Worm (Caenorhabditis elegans): ENCODE data around the gene Y22D7AL.1.

The Y22D7AL.1 gene

DNA sequence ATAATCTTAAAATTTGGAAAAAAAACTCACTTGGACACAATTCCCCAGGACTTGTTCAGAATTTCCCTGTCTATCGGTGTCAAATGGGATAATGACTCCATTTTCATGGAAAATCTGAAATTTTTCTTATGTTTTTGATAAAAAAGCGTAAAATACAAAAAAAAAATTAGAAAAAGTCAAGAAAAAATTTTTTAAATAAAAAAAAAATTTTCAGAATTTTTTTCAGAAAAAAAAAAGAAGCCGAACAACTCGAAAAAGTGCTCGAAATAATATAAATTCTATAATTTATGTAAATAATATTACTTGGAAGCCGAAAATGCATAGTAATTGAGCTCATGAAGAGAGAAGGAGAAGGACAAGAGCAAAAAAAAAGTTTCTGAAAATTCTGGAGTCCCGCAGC lies 16.2 kb downstream of the Y22D7AL.1 start, which contains the start of gene glb-30:
Gene glb-30, minus strand, starts transcription at position 101 of the 400 bp plus-strand sequence.
- TF ChIP-seq ceh-16 (tag; optimal IDR thresholded peaks at IDR 0.05) (no peak), blmp-1 (tag; optimal IDR thresholded peaks at IDR 0.05; ENCODE audit: insufficient read depth) (no peak), nhr-129 (tag; optimal IDR thresholded peaks at IDR 0.05) (no peak), nhr-77 (tag; optimal IDR thresholded peaks at IDR 0.05) (no peak), nhr-11 (tag; optimal IDR thresholded peaks at IDR 0.05) (no peak), mab-5 (tag; optimal IDR thresholded peaks at IDR 0.05) (no peak), ZK546.5 (tag; optimal IDR thresholded peaks at IDR 0.05) (no peak), lin-39 (tag; optimal IDR thresholded peaks at IDR 0.05) (no peak), ztf-4 (tag; optimal IDR thresholded peaks at IDR 0.05) (no peak), snpc-4 (tag; optimal IDR thresholded peaks at IDR 0.05) (no peak), ztf-11 (tag; optimal IDR thresholded peaks at IDR 0.05) (no peak), lin-11 (tag; optimal IDR thresholded peaks at IDR 0.05) (no peak), unc-62 (GFP tag; optimal IDR thresholded peaks at IDR 0.05) (no peak), nhr-21 (tag; optimal IDR thresholded peaks at IDR 0.05) (no peak), ztf-1 (GFP tag; conservative IDR thresholded peaks at IDR 0.05) (no peak), nhr-12 (tag; optimal IDR thresholded peaks at IDR 0.05) (no peak), aly-2 (tag; optimal IDR thresholded peaks at IDR 0.05) (no peak), peb-1 (tag; optimal IDR thresholded peaks at IDR 0.05) (no peak), sem-4 (tag; optimal IDR thresholded peaks at IDR 0.05) (no peak)

ce11 chrIII:1673320-1673719 lies 21.0 kb downstream of the Y22D7AL.1 start:
- TF ChIP-seq nhr-6 (tag; optimal IDR thresholded peaks at IDR 0.05) = no peak
- no peak for TF ChIP-seq nhr-10 (tag; optimal IDR thresholded peaks at IDR 0.05)
- no peak for TF ChIP-seq nhr-12 (tag; optimal IDR thresholded peaks at IDR 0.05)
- no peak for TF ChIP-seq ztf-1 (GFP tag; conservative IDR thresholded peaks at IDR 0.05)

ce11 chrIII:1674760-1675159 lies 22.5 kb downstream of the Y22D7AL.1 start:
- TF ChIP-seq ztf-11 (tag; optimal IDR thresholded peaks at IDR 0.05) (no peak), dmd-4 (tag; optimal IDR thresholded peaks at IDR 0.05) (no peak), peb-1 (tag; optimal IDR thresholded peaks at IDR 0.05) (no peak), F13H6.1 (tag; optimal IDR thresholded peaks at IDR 0.05) (no peak), mab-5 (tag; optimal IDR thresholded peaks at IDR 0.05) (no peak), elt-1 (tag; optimal IDR thresholded peaks at IDR 0.05) (no peak), snpc-4 (tag; optimal IDR thresholded peaks at IDR 0.05) (no peak), lin-39 (tag; optimal IDR thresholded peaks at IDR 0.05) (no peak), Y55F3AM.14 (GFP tag; optimal IDR thresholded peaks at IDR 0.05) (no peak), unc-62 (GFP tag; optimal IDR thresholded peaks at IDR 0.05) (no peak), nhr-12 (tag; optimal IDR thresholded peaks at IDR 0.05) (no peak), aly-2 (tag; optimal IDR thresholded peaks at IDR 0.05) (no peak), nhr-23 (tag; optimal IDR thresholded peaks at IDR 0.05) (no peak), nhr-25 (tag; optimal IDR thresholded peaks at IDR 0.05) (no peak), alr-1 (tag; optimal IDR thresholded peaks at IDR 0.05) (no peak), ztf-4 (tag; optimal IDR thresholded peaks at IDR 0.05) (no peak), nhr-10 (tag; optimal IDR thresholded peaks at IDR 0.05) (no peak), skn-1 (tag; optimal IDR thresholded peaks at IDR 0.05) (no peak)

- TF ChIP-seq sma-3 (GFP tag; optimal IDR thresholded peaks at IDR 0.05) = no peak
- TF ChIP-seq mbf-1 (tag; optimal IDR thresholded peaks at IDR 0.05) = no peak
- no peak for TF ChIP-seq crh-2 (tag; optimal IDR thresholded peaks at IDR 0.05)
- TF ChIP-seq ztf-1 (GFP tag; conservative IDR thresholded peaks at IDR 0.05) = no peak
- TF ChIP-seq Y55F3AM.14 (GFP tag; optimal IDR thresholded peaks at IDR 0.05) = no peak
- no peak for TF ChIP-seq ceh-82 (tag; optimal IDR thresholded peaks at IDR 0.05)
- no peak for TF ChIP-seq lsy-2 (tag; optimal IDR thresholded peaks at IDR 0.05)
- TF ChIP-seq snpc-4 (tag; optimal IDR thresholded peaks at IDR 0.05) = no peak
- TF ChIP-seq sma-9 (GFP tag; optimal IDR thresholded peaks at IDR 0.05) = no peak
- no peak for TF ChIP-seq sma-9 (tag; optimal IDR thresholded peaks at IDR 0.05)
- TF ChIP-seq F13H6.1 (tag; optimal IDR thresholded peaks at IDR 0.05) = no peak
- TF ChIP-seq elt-1 (tag; optimal IDR thresholded peaks at IDR 0.05) = no peak
- no peak for TF ChIP-seq C34F6.9 (tag; optimal IDR thresholded peaks at IDR 0.05)
- TF ChIP-seq mdl-1 (tag; optimal IDR thresholded peaks at IDR 0.05) = no peak
- TF ChIP-seq skn-1 (tag; optimal IDR thresholded peaks at IDR 0.05) = no peak
Measured at ce11 chrIII:1676588-1676987, 24.3 kb downstream of the Y22D7AL.1 start, which contains the start of gene Y22D7AR.6. Y22D7AR.6 (minus strand) TSS chrIII:1676721.
